Worm (Caenorhabditis elegans): Measurements from ENCODE around the gene Y67D8C.7.

ce11 chrIV:3066834-3067233, at the start of gene Y67D8C.7:
- TF ChIP-seq egl-27 (tag; optimal IDR thresholded peaks at IDR 0.05) (no peak), ceh-28 (tag; optimal IDR thresholded peaks at IDR 0.05) (no peak), fkh-2 (tag; optimal IDR thresholded peaks at IDR 0.05) (no peak), nhr-28 (tag; optimal IDR thresholded peaks at IDR 0.05) (no peak), nhr-11 (tag; optimal IDR thresholded peaks at IDR 0.05) (no peak), eor-1 (tag; optimal IDR thresholded peaks at IDR 0.05) (no peak), nfya-1 (tag; optimal IDR thresholded peaks at IDR 0.05; ENCODE audit: insufficient read depth) (no peak), skn-1 (tag; optimal IDR thresholded peaks at IDR 0.05) (no peak), aly-2 (tag; optimal IDR thresholded peaks at IDR 0.05) (no peak), tbx-2 (tag; optimal IDR thresholded peaks at IDR 0.05) (no peak), elt-3 (tag; optimal IDR thresholded peaks at IDR 0.05) (no peak), elt-2 (tag; optimal IDR thresholded peaks at IDR 0.05) (no peak), ceh-82 (tag; optimal IDR thresholded peaks at IDR 0.05) (no peak)
